Fruit fly (Drosophila melanogaster) Kc167 (cell line): ENCODE data around the gene Ptpmeg.

Experiments
- psq ChIP-seq: fragments of >200 bp; optimal IDR thresholded peaks from 2 replicates; lab custom pipeline; 2017; ENCODE audit warnings: missing external identifiers
- ttk ChIP-seq: sonication (Bioruptor generic); optimal IDR thresholded peaks from 2 replicates; lab custom pipeline; 2017; ENCODE audit warnings: missing external identifiers

DNA sequence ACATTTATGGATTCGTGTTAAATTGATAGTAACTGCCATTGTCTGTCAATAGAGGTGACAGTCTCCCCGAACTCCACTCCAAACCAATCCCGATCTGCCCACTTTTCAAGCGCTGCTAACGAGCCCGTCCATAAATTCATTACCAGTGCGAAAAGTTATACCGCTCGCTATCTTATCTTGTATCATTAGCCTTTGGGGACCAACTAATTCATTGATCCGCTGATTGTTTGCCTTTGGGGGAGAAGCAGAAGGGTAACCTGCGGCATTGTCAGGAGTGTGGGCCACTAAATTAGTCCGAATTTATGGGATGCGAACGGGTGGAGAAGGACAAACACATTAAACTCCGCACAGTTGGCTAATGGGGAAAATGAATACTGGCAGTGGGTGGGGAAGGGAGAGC lies 9.3 kb downstream of the Ptpmeg start:
- TF ChIP-seq ttk, result no peak
- no peak for TF ChIP-seq psq (lab: Kevin White, UChicago)
